Worm (Caenorhabditis elegans): ENCODE results near the gene fdgt-2.

ce11 chrII:8456094-8456493 is 38.7 kb downstream of the fdgt-2 start, which contains the start of gene F22B5.6:
- TF ChIP-seq nhr-25 (tag; optimal IDR thresholded peaks at IDR 0.05), result no peak
- no peak for TF ChIP-seq blmp-1 (tag; optimal IDR thresholded peaks at IDR 0.05; ENCODE audit: insufficient read depth)
- no peak for TF ChIP-seq snpc-4 (tag; optimal IDR thresholded peaks at IDR 0.05)
- no peak for TF ChIP-seq lin-13 (GFP tag; optimal IDR thresholded peaks at IDR 0.05)
- TF ChIP-seq alr-1 (tag; optimal IDR thresholded peaks at IDR 0.05), result no peak
- TF ChIP-seq unc-62 (GFP tag; optimal IDR thresholded peaks at IDR 0.05), result no peak
- no peak for TF ChIP-seq unc-39 (tag; optimal IDR thresholded peaks at IDR 0.05)
- no peak for TF ChIP-seq F13H6.1 (tag; optimal IDR thresholded peaks at IDR 0.05)
- no peak for TF ChIP-seq nhr-6 (tag; optimal IDR thresholded peaks at IDR 0.05)
- TF ChIP-seq gmeb-1 (tag; optimal IDR thresholded peaks at IDR 0.05), result no peak
- TF ChIP-seq ztf-4 (tag; optimal IDR thresholded peaks at IDR 0.05), result no peak

Measured in whole organism, L2 larva.